Worm (Caenorhabditis elegans): Measurements from ENCODE around the gene Y75B8A.8.

Gene Y75B8A.8

ce11 chrIII:12130769-12131168, 29.8 kb upstream of the Y75B8A.8 start:
- TF ChIP-seq unc-42 (tag; optimal IDR thresholded peaks at IDR 0.05) = peak; percentile 79
- TF ChIP-seq eyg-1 (tag; optimal IDR thresholded peaks at IDR 0.05) = no peak

- TF ChIP-seq pat-9 (tag; optimal IDR thresholded peaks at IDR 0.05) = no peak
- no peak for TF ChIP-seq elt-4 (tag; optimal IDR thresholded peaks at IDR 0.05)
- TF ChIP-seq ceh-19 (GFP tag; optimal IDR thresholded peaks at IDR 0.05) = no peak
- TF ChIP-seq K02D7.2 (tag; optimal IDR thresholded peaks at IDR 0.05) = peak; percentile 27
- TF ChIP-seq lin-11 (tag; optimal IDR thresholded peaks at IDR 0.05) = no peak
- TF ChIP-seq dve-1 (tag; optimal IDR thresholded peaks at IDR 0.05) = peak; percentile 98
- TF ChIP-seq pha-4 (tag; optimal IDR thresholded peaks at IDR 0.05) = no peak
- TF ChIP-seq ztf-16 (tag; optimal IDR thresholded peaks at IDR 0.05) = no peak
- no peak for TF ChIP-seq unc-3 (GFP tag; conservative IDR thresholded peaks at IDR 0.05)
- TF ChIP-seq unc-3 (tag; optimal IDR thresholded peaks at IDR 0.05) = no peak
- TF ChIP-seq pros-1 (tag; optimal IDR thresholded peaks at IDR 0.05) = no peak
- TF ChIP-seq eyg-1 (tag; optimal IDR thresholded peaks at IDR 0.05) = no peak
Observed at ce11 chrIII:12131751-12132150, 28.8 kb upstream of the Y75B8A.8 start.

ce11 chrIII:12133121-12133520, 27.4 kb upstream of the Y75B8A.8 start:
- no peak for TF ChIP-seq elt-4 (tag; optimal IDR thresholded peaks at IDR 0.05)
- TF ChIP-seq ceh-9 (tag; optimal IDR thresholded peaks at IDR 0.05) = no peak
- no peak for TF ChIP-seq hlh-6 (tag; optimal IDR thresholded peaks at IDR 0.05)
- TF ChIP-seq pha-4 (tag; optimal IDR thresholded peaks at IDR 0.05) = no peak
- TF ChIP-seq pax-1 (tag; optimal IDR thresholded peaks at IDR 0.05) = no peak
- no peak for TF ChIP-seq ceh-30 (tag; optimal IDR thresholded peaks at IDR 0.05)
- no peak for TF ChIP-seq nhr-232 (tag; optimal IDR thresholded peaks at IDR 0.05)
- no peak for TF ChIP-seq fkh-10 (GFP tag; optimal IDR thresholded peaks at IDR 0.05)
- TF ChIP-seq dmd-4 (tag; optimal IDR thresholded peaks at IDR 0.05; ENCODE audit: borderline replicate concordance) = no peak
- no peak for TF ChIP-seq ztf-16 (tag; optimal IDR thresholded peaks at IDR 0.05)
- no peak for TF ChIP-seq ceh-22 (tag; optimal IDR thresholded peaks at IDR 0.05)
- TF ChIP-seq fkh-6 (tag; optimal IDR thresholded peaks at IDR 0.05) = no peak
- TF ChIP-seq F13H6.1 (tag; optimal IDR thresholded peaks at IDR 0.05) = no peak
- no peak for TF ChIP-seq fax-1 (tag; optimal IDR thresholded peaks at IDR 0.05)

DNA sequence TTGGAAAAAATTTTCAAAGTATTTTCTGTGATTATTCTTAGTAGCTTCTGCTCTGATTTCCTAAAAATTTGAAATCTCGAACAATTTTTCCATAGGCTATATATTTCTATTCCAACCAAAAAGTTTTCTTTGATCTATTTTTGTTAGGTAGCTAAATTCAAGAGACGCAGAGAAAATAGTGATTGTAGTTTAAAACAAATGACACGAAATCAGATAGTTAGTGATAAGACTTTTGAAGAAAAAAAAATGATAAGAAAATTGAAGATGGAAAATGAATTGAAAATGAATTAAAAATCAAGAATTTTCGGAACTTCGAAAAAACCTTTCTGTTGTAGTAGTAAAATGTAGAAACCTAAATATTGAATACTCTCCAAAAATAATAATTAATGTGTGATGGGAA, 25.0 kb upstream of the Y75B8A.8 start:
- peak; percentile 23 for TF ChIP-seq elt-2 (tag; optimal IDR thresholded peaks at IDR 0.05)
- no peak for TF ChIP-seq pros-1 (tag; optimal IDR thresholded peaks at IDR 0.05)
- no peak for TF ChIP-seq ahr-1 (tag; optimal IDR thresholded peaks at IDR 0.05)
- TF ChIP-seq ceh-45 (GFP tag; IDR thresholded peaks at IDR 0.05) = no peak

DNA sequence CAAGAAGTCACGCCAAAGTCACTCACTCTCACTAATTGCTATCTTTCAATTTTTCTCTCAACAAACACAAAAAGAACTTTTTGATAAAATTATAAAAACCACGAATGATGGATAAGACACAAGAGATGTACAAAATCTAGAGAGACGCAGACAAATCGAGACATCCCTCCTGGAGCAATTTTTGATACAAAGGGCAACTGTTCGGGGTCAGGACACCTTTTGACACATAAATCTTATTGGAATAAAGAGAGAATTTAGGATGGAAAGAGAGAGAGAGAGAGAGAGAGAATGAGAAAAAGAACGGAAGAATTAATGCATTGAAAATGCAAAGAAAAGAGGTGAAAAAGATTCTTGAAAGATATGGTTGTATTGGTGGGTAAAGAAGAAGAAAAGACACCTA, 23.5 kb upstream of the Y75B8A.8 start:
- no peak for TF ChIP-seq ztf-16 (tag; optimal IDR thresholded peaks at IDR 0.05)
- no peak for TF ChIP-seq ceh-24 (tag; optimal IDR thresholded peaks at IDR 0.05)
- TF ChIP-seq unc-55 (GFP tag; optimal IDR thresholded peaks at IDR 0.05) = peak; percentile 84
- TF ChIP-seq sox-2 (GFP tag; IDR thresholded peaks at IDR 0.05) = no peak
- TF ChIP-seq nhr-11 (tag; optimal IDR thresholded peaks at IDR 0.05) = no peak
- TF ChIP-seq pqm-1 (tag; optimal IDR thresholded peaks at IDR 0.05) = no peak

- peak; percentile 98 for TF ChIP-seq nfya-1 (tag; optimal IDR thresholded peaks at IDR 0.05)
- no peak for TF ChIP-seq ceh-18 (tag; optimal IDR thresholded peaks at IDR 0.05)
Observed at ce11 chrIII:12137515-12137914, 23.0 kb upstream of the Y75B8A.8 start.
